Fruit fly (Drosophila melanogaster): Measurements from ENCODE around the gene Chrac-16.

Gene Chrac-16

DNA sequence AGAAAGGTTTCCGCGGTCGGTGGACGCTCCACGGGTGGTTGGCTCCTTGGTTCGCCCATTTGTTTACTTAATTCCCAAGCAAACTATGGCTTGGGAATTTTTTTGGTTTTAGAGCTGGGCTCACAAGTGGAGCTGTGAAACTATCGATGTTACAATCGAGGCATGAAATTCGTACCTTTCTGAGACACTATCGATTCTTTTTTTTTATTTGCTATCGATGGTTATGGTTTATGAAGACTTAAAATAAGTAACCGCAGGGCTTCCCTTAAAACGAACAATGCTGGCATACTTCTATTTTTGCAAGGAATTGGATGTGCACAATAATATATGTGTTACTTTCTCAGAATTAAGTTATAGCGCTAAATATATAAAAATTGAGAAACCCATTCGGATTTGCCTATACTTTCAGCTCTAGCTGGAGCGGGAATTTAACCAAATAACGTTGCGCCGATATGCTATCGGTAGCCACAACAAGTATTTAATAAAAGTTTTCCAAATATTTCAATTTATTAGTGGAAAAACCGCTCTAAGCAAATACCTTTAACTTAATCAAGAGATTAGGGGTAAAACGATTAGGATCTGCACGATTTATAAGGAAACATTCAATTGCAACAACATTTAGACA, at the start of gene Chrac-16:
Gene Chrac-16 (minus strand): TSS at position 147 of the 625 bp plus-strand sequence.
- TF ChIP-seq HLH106 (tag; optimal IDR thresholded peaks at IDR 0.05) (peak; percentile 2), sage (GFP tag; optimal IDR thresholded peaks at IDR 0.05) (no peak), woc (GFP tag; optimal IDR thresholded peaks at IDR 0.05) (peak; percentile 30), OdsH (GFP tag; optimal IDR thresholded peaks at IDR 0.05) (no peak), Rel (GFP tag; optimal IDR thresholded peaks at IDR 0.05) (no peak), Rel (tag; optimal IDR thresholded peaks at IDR 0.05) (peak; percentile 32)

DNA sequence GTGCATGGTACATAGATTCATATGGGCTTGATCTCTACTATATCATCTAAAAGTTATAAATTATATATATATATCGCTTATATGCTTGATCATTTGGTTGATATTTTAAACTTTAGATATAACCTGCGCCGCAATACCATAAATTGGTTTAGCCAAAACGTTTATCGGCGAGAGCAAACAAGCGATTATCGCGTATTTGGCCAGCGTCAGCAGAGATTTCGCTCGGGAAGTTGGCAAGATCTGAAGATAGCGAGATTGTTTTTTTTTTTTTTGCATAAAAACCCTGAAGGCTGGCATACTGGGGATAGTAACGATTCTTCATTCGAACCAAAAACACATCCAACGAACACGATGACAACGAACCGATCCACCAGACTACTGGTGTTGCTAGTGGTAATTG, 41.7 kb upstream of the Chrac-16 start, which contains the start of gene Muc11A:
Gene Muc11A (plus strand): TSS at position 301 of the 400 bp plus-strand sequence.
- TF ChIP-seq brk (GFP tag; optimal IDR thresholded peaks at IDR 0.05) (no peak), lola (GFP tag; optimal IDR thresholded peaks at IDR 0.05) (no peak), sage (GFP tag; optimal IDR thresholded peaks at IDR 0.05) (no peak)

DNA sequence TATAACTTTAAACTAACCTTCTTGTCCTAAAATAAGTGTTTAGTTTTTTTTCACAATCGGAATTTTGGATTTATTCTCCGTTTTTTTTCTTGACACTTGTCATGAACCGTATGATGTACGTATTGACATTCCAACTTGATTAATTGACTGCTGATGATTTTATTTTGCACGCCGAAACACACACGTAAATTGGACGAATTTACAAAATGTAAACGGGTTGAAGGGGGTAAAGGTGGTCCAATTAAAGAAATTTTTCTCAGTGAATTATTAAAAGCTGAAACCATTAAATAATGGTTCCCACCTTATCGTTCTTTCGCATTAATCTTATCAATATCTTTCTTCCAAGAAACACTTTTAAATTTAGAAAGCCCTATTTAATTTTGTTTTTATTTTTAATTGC, 38.8 kb upstream of the Chrac-16 start, which contains the start of gene Uch-L5R:
Gene Uch-L5R (minus strand): TSS at position 101 of the 400 bp plus-strand sequence.
- TF ChIP-seq N (GFP tag; optimal IDR thresholded peaks at IDR 0.05) (no peak), psq (GFP tag; optimal IDR thresholded peaks at IDR 0.05) (no peak), tai (GFP tag; optimal IDR thresholded peaks at IDR 0.05) (no peak), sv (GFP tag; optimal IDR thresholded peaks at IDR 0.05) (no peak), foxo (GFP tag; optimal IDR thresholded peaks at IDR 0.05) (no peak), Abd-B (GFP tag; optimal IDR thresholded peaks at IDR 0.05) (no peak), Mio (GFP tag; optimal IDR thresholded peaks at IDR 0.05) (no peak), GATAd (GFP tag; optimal IDR thresholded peaks at IDR 0.05) (no peak), dl (GFP tag; optimal IDR thresholded peaks at IDR 0.05; ENCODE audit: insufficient read depth in 1 of 2, partially characterized antibody in 2 of 2) (no peak), Jra (GFP tag; optimal IDR thresholded peaks at IDR 0.05) (no peak), ey (GFP tag; optimal IDR thresholded peaks at IDR 0.05) (no peak), Myc (optimal IDR thresholded peaks at IDR 0.05) (no peak)

DNA sequence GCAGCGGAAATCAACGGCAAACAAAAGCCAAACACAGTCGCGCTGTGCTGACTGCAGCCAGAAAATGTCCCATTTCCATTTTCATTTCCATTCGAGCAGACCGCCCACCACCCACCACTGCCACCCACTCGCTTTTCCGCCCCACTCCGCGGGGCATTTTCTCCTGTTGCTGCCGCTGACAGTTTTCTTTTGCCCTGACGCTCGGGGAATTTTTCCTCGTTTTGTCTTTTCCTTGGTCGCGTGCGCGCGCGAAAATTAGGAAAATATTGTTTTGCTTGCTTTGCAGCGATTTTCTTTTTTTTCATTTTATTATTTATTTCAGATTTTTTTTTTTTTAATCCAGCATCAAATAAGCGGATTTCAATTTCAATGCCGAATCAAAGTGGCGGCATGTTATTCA, 32.5 kb upstream of the Chrac-16 start:
- TF ChIP-seq Dfd (GFP tag; optimal IDR thresholded peaks at IDR 0.05) (no peak), rgr (GFP tag; optimal IDR thresholded peaks at IDR 0.05) (no peak), jim (GFP tag; optimal IDR thresholded peaks at IDR 0.05) (no peak), lola (GFP tag; optimal IDR thresholded peaks at IDR 0.05) (no peak), fru (GFP tag; optimal IDR thresholded peaks at IDR 0.05) (no peak), Vsx2 (GFP tag; optimal IDR thresholded peaks at IDR 0.05; ENCODE audit: partially characterized antibody) (no peak), Hr83 (GFP tag; optimal IDR thresholded peaks at IDR 0.05; ENCODE audit: poor library complexity, severe bottlenecking) (no peak), N (GFP tag; optimal IDR thresholded peaks at IDR 0.05) (no peak), CrebA (GFP tag; optimal IDR thresholded peaks at IDR 0.05; ENCODE audit: borderline replicate concordance) (no peak)

DNA sequence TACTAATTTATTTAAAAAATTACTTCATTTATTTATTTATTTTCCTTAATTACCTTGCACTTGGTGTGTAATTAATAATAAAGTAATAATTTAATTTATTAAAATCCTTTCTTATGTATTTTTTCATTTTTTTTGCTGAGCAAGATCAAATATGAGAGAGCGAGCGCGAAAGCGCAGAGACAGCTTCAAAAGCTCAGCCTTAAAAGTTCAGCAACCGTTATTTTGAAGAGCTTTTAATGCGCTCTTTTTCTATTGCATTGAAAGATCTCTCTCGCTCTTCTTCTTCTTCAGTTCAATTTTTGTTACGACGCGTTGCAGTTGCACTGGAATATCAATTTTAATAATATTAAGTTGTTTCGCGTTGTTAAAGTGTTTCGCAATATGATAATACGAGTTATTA, 25.6 kb upstream of the Chrac-16 start, which contains the start of gene Ten-a:
Gene Ten-a (plus strand): TSS at position 301 of the 400 bp plus-strand sequence.
- TF ChIP-seq usp (GFP tag; optimal IDR thresholded peaks at IDR 0.05) (no peak), HLH106 (tag; optimal IDR thresholded peaks at IDR 0.05) (no peak), Vsx2 (GFP tag; optimal IDR thresholded peaks at IDR 0.05; ENCODE audit: partially characterized antibody) (no peak), rgr (GFP tag; optimal IDR thresholded peaks at IDR 0.05) (no peak), OdsH (GFP tag; optimal IDR thresholded peaks at IDR 0.05) (no peak), Hnf4 (GFP tag; optimal IDR thresholded peaks at IDR 0.05) (no peak), pan (optimal IDR thresholded peaks at IDR 0.05) (no peak)

DNA sequence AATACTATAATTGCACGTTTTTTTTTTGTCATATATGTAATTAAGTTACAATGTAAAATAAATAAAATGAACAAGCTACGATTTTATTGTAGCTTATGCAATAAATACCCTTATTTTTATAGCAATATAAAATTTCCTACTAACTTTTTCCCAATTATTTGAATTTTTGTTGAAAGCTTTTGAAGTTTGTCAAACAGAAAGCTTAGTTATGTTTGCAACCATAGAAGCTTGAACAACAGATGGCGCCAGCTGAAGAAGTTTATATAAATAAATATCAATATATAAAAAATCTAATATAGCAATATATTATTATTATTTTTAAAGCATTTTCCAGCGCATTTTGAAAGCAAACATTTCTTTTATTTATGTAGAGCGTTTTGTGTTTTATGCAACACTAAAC, 17.4 kb upstream of the Chrac-16 start:
- TF ChIP-seq dl (GFP tag; optimal IDR thresholded peaks at IDR 0.05; ENCODE audit: insufficient read depth in 1 of 2, partially characterized antibody in 2 of 2) (no peak), Sp1 (GFP tag; optimal IDR thresholded peaks at IDR 0.05) (no peak), Myc (optimal IDR thresholded peaks at IDR 0.05) (peak; percentile 51), psq (GFP tag; optimal IDR thresholded peaks at IDR 0.05) (no peak), brk (GFP tag; optimal IDR thresholded peaks at IDR 0.05) (peak; percentile 19), Rel (GFP tag; optimal IDR thresholded peaks at IDR 0.05) (no peak), Rel (tag; optimal IDR thresholded peaks at IDR 0.05) (no peak), lola (GFP tag; optimal IDR thresholded peaks at IDR 0.05) (no peak), Vsx2 (GFP tag; optimal IDR thresholded peaks at IDR 0.05; ENCODE audit: partially characterized antibody) (no peak), Hr83 (GFP tag; optimal IDR thresholded peaks at IDR 0.05; ENCODE audit: poor library complexity, severe bottlenecking) (no peak), Hnf4 (GFP tag; optimal IDR thresholded peaks at IDR 0.05) (no peak), dsf (GFP tag; optimal IDR thresholded peaks at IDR 0.05; ENCODE audit: borderline replicate concordance) (no peak), sage (GFP tag; optimal IDR thresholded peaks at IDR 0.05) (no peak), CrebA (GFP tag; optimal IDR thresholded peaks at IDR 0.05; ENCODE audit: borderline replicate concordance) (no peak)

Data from whole organism, wandering third instar larva.